Worm (Caenorhabditis elegans): ENCODE data around the gene srbc-54.
"Not testable (repeated sequence)": the region's sequence is repeated elsewhere in the genome, so short reads cannot be mapped to it uniquely, and the experiment has no call there.

Gene srbc-54

ce11 chrV:15862599-15862998 is 29.1 kb upstream of the srbc-54 start, which contains the start of gene srz-12:
Gene srz-12 (minus strand): TSS chrV:15862699.
- TF ChIP-seq fkh-10 (GFP tag; optimal IDR thresholded peaks at IDR 0.05) (no peak), nhr-12 (tag; optimal IDR thresholded peaks at IDR 0.05) (no peak), aly-2 (tag; optimal IDR thresholded peaks at IDR 0.05) (no peak), nhr-28 (tag; optimal IDR thresholded peaks at IDR 0.05) (no peak), mml-1 (tag; optimal IDR thresholded peaks at IDR 0.05) (no peak), jun-1 (tag; optimal IDR thresholded peaks at IDR 0.05) (no peak), elt-1 (tag; optimal IDR thresholded peaks at IDR 0.05) (no peak), unc-39 (tag; optimal IDR thresholded peaks at IDR 0.05) (no peak), nhr-77 (tag; optimal IDR thresholded peaks at IDR 0.05) (no peak), ceh-28 (tag; optimal IDR thresholded peaks at IDR 0.05) (no peak), zag-1 (tag; optimal IDR thresholded peaks at IDR 0.05) (no peak)

- TF ChIP-seq daf-12 (tag; optimal IDR thresholded peaks at IDR 0.05) (no peak), nhr-237 (tag; optimal IDR thresholded peaks at IDR 0.05) (no peak), nhr-77 (tag; optimal IDR thresholded peaks at IDR 0.05) (no peak), ama-1 (optimal IDR thresholded peaks at IDR 0.05) (no peak), nhr-67 (tag; optimal IDR thresholded peaks at IDR 0.05) (no peak), eor-1 (tag; optimal IDR thresholded peaks at IDR 0.05) (no peak), aly-2 (tag; optimal IDR thresholded peaks at IDR 0.05) (no peak), nhr-11 (tag; optimal IDR thresholded peaks at IDR 0.05) (no peak), ZK546.5 (tag; optimal IDR thresholded peaks at IDR 0.05) (no peak), lin-39 (tag; optimal IDR thresholded peaks at IDR 0.05) (no peak), R02D3.7 (tag; optimal IDR thresholded peaks at IDR 0.05) (no peak), pha-4 (tag; optimal IDR thresholded peaks at IDR 0.05) (no peak), nhr-12 (tag; optimal IDR thresholded peaks at IDR 0.05) (no peak), lin-15B (tag; optimal IDR thresholded peaks at IDR 0.05) (no peak), sea-2 (GFP tag; optimal IDR thresholded peaks at IDR 0.05) (no peak), egl-27 (tag; optimal IDR thresholded peaks at IDR 0.05) (no peak), nhr-23 (tag; optimal IDR thresholded peaks at IDR 0.05) (no peak), unc-62 (GFP tag; optimal IDR thresholded peaks at IDR 0.05) (no peak)
Observed at ce11 chrV:15858292-15858691, 24.8 kb upstream of the srbc-54 start, which contains the start of gene srh-148. Gene srh-148 (minus strand): TSS chrV:15858392.

- TF ChIP-seq skn-1, lin-15B, nhr-12 (tag; optimal IDR thresholded peaks at IDR 0.05): not testable (repeated sequence)
Observed at ce11 chrV:15850276-15850811, 16.8 kb upstream of the srbc-54 start, which contains the start of gene srh-147. Gene srh-147 (minus strand): TSS chrV:15850326.

ce11 chrV:15841095-15841494 is 7.6 kb upstream of the srbc-54 start, which contains the start of gene srh-149:
Gene srh-149 (minus strand): TSS chrV:15841195.
- TF ChIP-seq elt-2 (tag; optimal IDR thresholded peaks at IDR 0.05), result no peak

- TF ChIP-seq ceh-9 (tag; optimal IDR thresholded peaks at IDR 0.05) (no peak), jun-1 (tag; optimal IDR thresholded peaks at IDR 0.05) (no peak), aly-2 (tag; optimal IDR thresholded peaks at IDR 0.05) (no peak), R02D3.7 (tag; optimal IDR thresholded peaks at IDR 0.05) (no peak), elt-1 (tag; optimal IDR thresholded peaks at IDR 0.05) (no peak), zag-1 (tag; optimal IDR thresholded peaks at IDR 0.05) (no peak), pqm-1 (tag; optimal IDR thresholded peaks at IDR 0.05) (no peak), nhr-77 (tag; optimal IDR thresholded peaks at IDR 0.05) (no peak), sea-2 (GFP tag; optimal IDR thresholded peaks at IDR 0.05) (no peak), nhr-43 (tag; optimal IDR thresholded peaks at IDR 0.05; ENCODE audit: poor library complexity, severe bottlenecking) (no peak), nhr-28 (tag; optimal IDR thresholded peaks at IDR 0.05) (no peak), nhr-12 (tag; optimal IDR thresholded peaks at IDR 0.05) (no peak), egl-5 (tag; optimal IDR thresholded peaks at IDR 0.05) (no peak), fos-1 (tag; optimal IDR thresholded peaks at IDR 0.05) (no peak)
Observed at ce11 chrV:15831586-15831985, 1.9 kb downstream of the srbc-54 start, which contains the start of gene srbc-56. Gene srbc-56 (minus strand): TSS chrV:15831686.

- no peak for TF ChIP-seq ceh-16 (tag; optimal IDR thresholded peaks at IDR 0.05)
- TF ChIP-seq R02D3.7 (tag; optimal IDR thresholded peaks at IDR 0.05), result no peak
- no peak for TF ChIP-seq elt-3 (tag; optimal IDR thresholded peaks at IDR 0.05)
- no peak for TF ChIP-seq sea-2 (GFP tag; optimal IDR thresholded peaks at IDR 0.05)
- no peak for TF ChIP-seq ceh-28 (tag; optimal IDR thresholded peaks at IDR 0.05)
- no peak for TF ChIP-seq ceh-9 (tag; optimal IDR thresholded peaks at IDR 0.05)
- no peak for TF ChIP-seq egl-27 (tag; optimal IDR thresholded peaks at IDR 0.05)
- TF ChIP-seq ama-1 (optimal IDR thresholded peaks at IDR 0.05), result no peak
- TF ChIP-seq nhr-12 (tag; optimal IDR thresholded peaks at IDR 0.05), result no peak
- TF ChIP-seq pqm-1 (tag; optimal IDR thresholded peaks at IDR 0.05), result no peak
- TF ChIP-seq lin-15B (tag; optimal IDR thresholded peaks at IDR 0.05), result no peak
- no peak for TF ChIP-seq fos-1 (tag; optimal IDR thresholded peaks at IDR 0.05)
Observed at ce11 chrV:15829907-15830306, 3.6 kb downstream of the srbc-54 start, which contains the start of gene srbc-55. Gene srbc-55 (minus strand): TSS chrV:15830007.

All from whole organism, L3 larva.